Worm (Caenorhabditis elegans): ENCODE measurements around the gene str-20.

str-20 gene

DNA sequence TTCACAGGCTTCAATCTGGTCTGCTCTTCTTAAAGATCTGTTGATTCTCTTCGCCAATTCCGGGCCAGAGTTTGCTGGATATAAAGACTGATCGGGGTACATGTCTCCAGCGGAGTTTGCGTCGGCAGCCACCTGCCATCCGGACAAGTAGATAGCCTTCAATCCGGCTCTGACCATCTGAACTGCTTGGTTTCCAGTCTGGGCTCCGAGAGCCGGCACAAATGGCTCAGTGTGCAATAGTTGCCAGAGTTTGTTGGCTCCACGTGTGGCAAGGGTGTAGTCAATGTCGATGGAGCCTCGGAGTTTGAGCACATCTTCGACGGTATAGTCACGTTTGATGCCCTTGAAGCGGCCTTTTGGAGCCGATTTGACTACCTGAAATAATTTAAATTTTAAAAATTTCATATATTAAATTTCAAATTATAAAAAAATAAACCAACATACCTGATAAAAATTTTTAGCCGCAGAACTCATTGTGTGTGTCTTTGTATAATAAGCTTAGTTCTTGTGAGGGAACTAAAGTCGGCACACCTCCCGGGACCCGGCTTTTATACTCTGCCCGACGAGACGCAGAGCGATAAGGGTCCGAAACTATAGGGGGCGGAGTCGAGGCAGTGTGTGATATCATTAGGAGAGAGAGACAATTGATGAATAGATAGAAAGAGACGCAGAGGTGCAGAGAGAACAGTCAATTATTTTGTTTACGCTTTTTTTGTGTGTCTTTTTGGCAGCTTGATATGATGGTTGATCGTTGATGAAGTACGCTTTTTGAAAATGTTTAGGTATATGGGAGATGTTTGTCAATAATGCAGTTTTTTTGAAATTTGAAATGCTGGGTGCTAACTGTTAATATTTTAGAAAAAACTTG lies 28.6 kb upstream of the str-20 start, which contains the start of the genes icl-1 and srh-2:
Gene icl-1 (minus strand): TSS at position 521 of the 868 bp plus-strand sequence.
Gene srh-2 (plus strand): TSS at position 818 of the 868 bp plus-strand sequence.
- TF ChIP-seq lsy-2 (tag; optimal IDR thresholded peaks at IDR 0.05) (peak; percentile 4 to 54), zag-1 (tag; optimal IDR thresholded peaks at IDR 0.05) (no peak), Y55F3AM.14 (GFP tag; optimal IDR thresholded peaks at IDR 0.05) (peak; percentile 81), nhr-237 (tag; optimal IDR thresholded peaks at IDR 0.05) (no peak), unc-62 (GFP tag; optimal IDR thresholded peaks at IDR 0.05) (peak; percentile 28), skn-1 (tag; optimal IDR thresholded peaks at IDR 0.05) (no peak), fos-1 (tag; optimal IDR thresholded peaks at IDR 0.05) (peak; percentile 22), ama-1 (optimal IDR thresholded peaks at IDR 0.05) (peak; percentile 96), crh-2 (tag; optimal IDR thresholded peaks at IDR 0.05) (peak; percentile 68), F13H6.1 (tag; optimal IDR thresholded peaks at IDR 0.05) (peak; percentile 83), sem-4 (tag; optimal IDR thresholded peaks at IDR 0.05) (peak; percentile 10), C34F6.9 (tag; optimal IDR thresholded peaks at IDR 0.05) (no peak), sma-3 (GFP tag; optimal IDR thresholded peaks at IDR 0.05) (peak; percentile 66), ztf-11 (tag; optimal IDR thresholded peaks at IDR 0.05) (no peak), lin-39 (tag; optimal IDR thresholded peaks at IDR 0.05) (no peak), mbf-1 (tag; optimal IDR thresholded peaks at IDR 0.05) (no peak), nhr-77 (tag; optimal IDR thresholded peaks at IDR 0.05) (no peak), R02D3.7 (tag; optimal IDR thresholded peaks at IDR 0.05) (no peak), alr-1 (tag; optimal IDR thresholded peaks at IDR 0.05) (no peak), sma-9 (GFP tag; optimal IDR thresholded peaks at IDR 0.05) (peak; percentile 84), sma-9 (tag; optimal IDR thresholded peaks at IDR 0.05) (no peak), ztf-1 (GFP tag; conservative IDR thresholded peaks at IDR 0.05) (0 out of 2 replicates have a peak, but pooled peaks have one; percentile 14), dmd-4 (tag; optimal IDR thresholded peaks at IDR 0.05) (no peak), nhr-6 (tag; optimal IDR thresholded peaks at IDR 0.05) (peak; percentile 10), ceh-82 (tag; optimal IDR thresholded peaks at IDR 0.05) (no peak), nhr-12 (tag; optimal IDR thresholded peaks at IDR 0.05) (no peak), nhr-10 (tag; optimal IDR thresholded peaks at IDR 0.05) (peak; percentile 19), ceh-16 (tag; optimal IDR thresholded peaks at IDR 0.05) (no peak), mab-5 (tag; optimal IDR thresholded peaks at IDR 0.05) (peak; percentile 34), lin-11 (tag; optimal IDR thresholded peaks at IDR 0.05) (peak; percentile 42), nhr-11 (tag; optimal IDR thresholded peaks at IDR 0.05) (no peak), blmp-1 (tag; optimal IDR thresholded peaks at IDR 0.05; ENCODE audit: insufficient read depth) (peak; percentile 22), mdl-1 (tag; optimal IDR thresholded peaks at IDR 0.05) (peak in 1 of 2 experiments; percentile 21), snpc-4 (tag; optimal IDR thresholded peaks at IDR 0.05) (no peak), nhr-129 (tag; optimal IDR thresholded peaks at IDR 0.05) (peak; percentile 78), unc-39 (tag; optimal IDR thresholded peaks at IDR 0.05) (no peak), nhr-21 (tag; optimal IDR thresholded peaks at IDR 0.05) (peak; percentile 54), ztf-4 (tag; optimal IDR thresholded peaks at IDR 0.05) (peak; percentile 65), egl-27 (tag; optimal IDR thresholded peaks at IDR 0.05) (no peak), gmeb-1 (tag; optimal IDR thresholded peaks at IDR 0.05) (peak; percentile 21), aly-2 (tag; optimal IDR thresholded peaks at IDR 0.05) (no peak), unc-55 (GFP tag; optimal IDR thresholded peaks at IDR 0.05) (no peak), elt-3 (tag; optimal IDR thresholded peaks at IDR 0.05) (no peak), lin-13 (GFP tag; optimal IDR thresholded peaks at IDR 0.05) (peak; percentile 48), peb-1 (tag; optimal IDR thresholded peaks at IDR 0.05) (no peak), nhr-25 (tag; optimal IDR thresholded peaks at IDR 0.05) (peak; percentile 12)

All from whole organism, L2 larva.